Worm (Caenorhabditis elegans) whole organism, midembryonic: ENCODE data around the gene B0416.5.

Experiments used
- ref-1 ChIP-seq: fragments of 200-800 bp; sonication (Bioruptor generic); conservative IDR thresholded peaks from 2 replicates; pipeline ENCODE4 v1.3.6; 2022; ENCODE audit warnings: missing genetic modification reagents, missing genetic modification characterization, missing compliant biosample characterization
- tab-1 ChIP-seq: fragments of 200-800 bp; sonication (Bioruptor generic); IDR thresholded peaks from 2 replicates; pipeline ENCODE4 v1.3.6; 2022; ENCODE audit warnings: missing genetic modification characterization, missing compliant biosample characterization

ce11 chrX:9266512-9266911 lies 4.1 kb downstream of the B0416.5 start:
- TF ChIP-seq ref-1 (no peak), tab-1 (no peak)
